Fruit fly (Drosophila melanogaster) S2 (cell line): ENCODE measurements around the gene CG18662.

ENCODE experiments used
- CG8478 ChIP-seq: fragments of >200 bp; optimal IDR thresholded peaks from 2 replicates; lab custom pipeline; 2018
- CTCF ChIP-seq, 2 experiments: fragments of >200 bp; optimal IDR thresholded peaks; 2 replicates each; lab custom pipeline; 2018

- no peak for TF ChIP-seq CG8478 (lab: Kevin White, UChicago)
- TF ChIP-seq CTCF (optimal IDR thresholded peaks at IDR 0.05; lab: Kevin White, UChicago) = no peak
These were observed 30.3 kb upstream of the CG18662 start for dm6 chr2L:8949919-8950722.
